Fruit fly (Drosophila melanogaster) whole organism, embryonic: ENCODE results near the gene PhKgamma.

ENCODE experiments used
- croc ChIP-seq: fragments of 200-800 bp; sonication (Bioruptor generic); conservative IDR thresholded peaks from 3 replicates; pipeline ENCODE4 v1.3.6; 2022; ENCODE audit warnings: missing biosample characterization, missing genetic modification characterization
- ttk ChIP-seq: fragments of 200-800 bp; sonication (Bioruptor generic); IDR thresholded peaks from 2 replicates; pipeline ENCODE4 v2.1.2; 2022; ENCODE audit warnings: missing biosample characterization, missing genetic modification characterization

DNA sequence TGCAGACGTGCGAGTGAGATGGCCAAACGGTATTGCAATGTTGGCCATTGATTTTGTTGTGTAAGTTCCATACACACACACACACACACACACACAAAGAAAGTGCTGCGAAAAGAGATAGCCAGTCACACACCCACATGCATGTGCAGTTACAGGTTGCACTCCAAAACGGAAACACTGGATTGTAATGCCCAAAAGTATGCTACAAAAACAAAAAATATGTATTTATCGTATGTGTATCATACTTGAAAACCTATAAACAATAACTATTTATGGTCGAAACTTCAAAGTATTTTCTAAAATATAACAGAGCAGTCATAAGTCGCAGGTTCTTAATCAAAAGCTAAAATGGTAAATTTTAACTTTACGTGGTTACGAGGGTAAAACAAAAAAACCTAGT is 35.1 kb downstream of the PhKgamma start:
- TF ChIP-seq croc (GFP tag; lab: Robert Waterston, UW): no peak
- TF ChIP-seq ttk: no peak
